Fruit fly (Drosophila melanogaster) whole organism: ENCODE measurements around the gene CG14313.

Experiments
- CG8478 ChIP-seq: fragments of >200 bp; optimal IDR thresholded peaks from 2 replicates; lab custom pipeline; 2018; ENCODE audit warnings: inconsistent platforms
- Dll ChIP-seq: fragments of >200 bp; optimal IDR thresholded peaks from 2 replicates; lab custom pipeline; 2017
- EcR ChIP-seq, 2 experiments: fragments of >200 bp; optimal IDR thresholded peaks; 2 replicates each; lab custom pipeline; 2017; ENCODE audit warnings: missing biosample characterization in 2 of 2, missing genetic modification characterization in 2 of 2, missing genetic modification reagents in 2 of 2
- pan ChIP-seq: fragments of >200 bp; optimal IDR thresholded peaks from 2 replicates; lab custom pipeline; 2017
- psq ChIP-seq: fragments of >200 bp; optimal IDR thresholded peaks from 2 replicates; lab custom pipeline; 2017
- usp ChIP-seq: fragments of >200 bp; optimal IDR thresholded peaks from 2 replicates; lab custom pipeline; 2017; ENCODE audit warnings: missing biosample characterization, missing genetic modification characterization, mixed read lengths

The CG14313 gene

DNA sequence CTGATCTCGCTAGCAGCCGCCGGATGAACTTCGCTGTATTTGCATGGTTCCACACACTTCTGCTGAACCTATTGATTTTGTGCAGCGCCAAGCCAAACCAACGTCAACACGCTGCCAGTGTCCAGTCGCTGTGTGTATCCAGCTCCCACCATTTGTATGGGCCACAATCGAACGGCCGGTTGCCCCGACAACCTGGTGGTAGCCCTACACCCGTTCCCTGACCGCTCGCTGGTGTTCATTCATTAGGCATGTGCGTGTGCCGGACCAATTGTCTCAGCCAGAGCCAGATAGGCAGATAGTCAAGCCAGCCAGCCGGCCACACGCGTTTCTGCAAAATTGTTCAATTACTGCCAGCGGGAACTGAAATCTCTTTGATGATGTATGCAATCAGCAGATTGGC is at the start of gene CG14313:
TSS of gene CG14313 (minus strand) at position 101 of the 400 bp plus-strand sequence.
- TF ChIP-seq usp (GFP tag; lab: Kevin White, UChicago) (no peak), CG8478 (lab: Kevin White, UChicago) (no peak), pan (lab: Kevin White, UChicago) (no peak), EcR (GFP tag; optimal IDR thresholded peaks at IDR 0.05; lab: Kevin White, UChicago) (no peak), psq (no peak), Dll (lab: Kevin White, UChicago) (no peak)

DNA sequence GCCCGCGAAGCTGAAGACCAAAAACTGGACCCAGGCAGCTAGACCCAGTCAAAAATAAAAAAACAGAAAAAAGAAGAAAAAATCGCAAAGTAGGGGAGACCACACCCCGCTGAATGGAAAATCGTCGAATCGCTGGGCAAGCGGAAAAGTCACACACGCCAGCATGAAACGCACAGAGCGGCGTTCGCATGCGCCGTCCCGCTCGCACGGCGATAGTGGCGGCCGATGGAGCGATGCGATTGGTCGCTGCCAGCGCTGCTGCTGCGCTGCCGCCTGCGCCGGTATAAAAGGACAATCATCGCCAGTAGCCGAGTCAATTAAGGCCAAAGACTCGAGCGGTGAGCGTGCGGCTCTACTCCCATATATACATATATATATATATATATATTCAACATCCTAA is 44.1 kb upstream of the CG14313 start, which contains the start of gene repo:
TSS of gene repo (plus strand) at position 314 of the 400 bp plus-strand sequence.
- no peak for TF ChIP-seq CG8478 (lab: Kevin White, UChicago)

DNA sequence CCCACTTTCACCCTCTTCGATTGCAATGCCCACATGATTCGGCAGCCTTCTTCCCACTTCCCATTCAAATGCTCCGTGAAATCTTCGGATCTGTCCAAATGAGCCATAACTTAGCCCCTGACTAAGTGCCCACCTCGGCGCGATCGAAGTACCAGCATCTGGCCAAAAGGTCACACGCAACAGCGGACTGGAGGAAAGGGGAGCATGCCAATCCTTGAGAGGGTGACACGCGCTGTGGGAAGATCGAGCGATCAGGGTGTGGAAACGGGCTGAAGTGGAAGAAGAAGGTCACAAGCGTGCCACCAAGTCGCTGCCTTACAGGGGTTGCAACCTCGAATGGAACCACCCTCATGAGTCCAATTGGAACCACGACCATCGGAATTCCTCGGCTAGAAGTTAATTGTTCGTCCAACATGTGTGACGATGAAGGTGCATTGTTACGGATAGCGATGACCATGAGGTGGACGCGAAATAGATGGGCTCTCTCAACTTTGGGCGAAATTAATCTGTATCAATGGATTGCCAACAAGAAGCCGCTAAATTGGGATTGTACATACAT is 43.0 kb upstream of the CG14313 start:
- TF ChIP-seq EcR (GFP tag; optimal IDR thresholded peaks at IDR 0.05; lab: Kevin White, UChicago) (no peak), CG8478 (lab: Kevin White, UChicago) (no peak), psq (no peak), usp (GFP tag; lab: Kevin White, UChicago) (no peak), pan (lab: Kevin White, UChicago) (no peak)

DNA sequence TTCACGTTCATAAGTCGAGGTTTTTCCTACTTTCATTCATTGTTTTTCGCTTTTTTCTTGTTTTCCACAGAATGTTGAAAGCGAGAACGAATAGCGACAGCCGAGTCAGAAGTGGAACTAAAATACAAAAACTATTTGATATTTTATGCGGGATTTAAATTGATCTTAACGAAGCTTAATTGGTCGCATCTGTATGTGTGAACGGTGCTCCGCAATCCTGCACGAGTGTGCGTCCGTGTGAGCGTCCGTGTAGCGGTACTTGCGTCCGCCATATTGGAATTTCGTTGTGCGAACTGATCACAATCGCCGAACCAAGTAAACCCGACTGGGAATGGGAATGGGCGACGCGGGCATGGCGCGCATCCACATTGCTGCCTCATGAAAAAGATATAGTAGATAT is 40.4 kb upstream of the CG14313 start:
- TF ChIP-seq pan (lab: Kevin White, UChicago), result no peak
- TF ChIP-seq CG8478 (lab: Kevin White, UChicago), result no peak
- TF ChIP-seq Dll (lab: Kevin White, UChicago), result no peak
- TF ChIP-seq EcR (GFP tag; optimal IDR thresholded peaks at IDR 0.05; lab: Kevin White, UChicago), result no peak
- no peak for TF ChIP-seq usp (GFP tag; lab: Kevin White, UChicago)
- TF ChIP-seq psq, result no peak

DNA sequence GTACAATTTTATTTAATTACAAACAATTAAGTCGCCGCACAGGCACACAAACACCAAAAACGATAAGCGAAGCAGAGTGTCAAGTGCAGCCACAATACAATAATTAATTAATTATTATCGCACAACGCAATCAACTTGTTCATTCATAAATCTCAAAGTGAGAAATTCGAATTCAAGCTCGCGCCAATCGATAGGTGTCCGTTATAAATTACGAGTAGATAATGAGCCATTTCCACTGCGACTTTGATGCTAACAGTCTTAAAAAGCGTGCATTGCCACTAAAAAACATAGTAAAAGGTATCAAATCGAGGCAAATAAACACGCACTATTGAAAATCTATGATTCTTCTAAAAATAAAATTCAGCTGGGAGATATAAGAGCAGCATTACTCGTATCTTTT is 38.5 kb upstream of the CG14313 start:
- TF ChIP-seq CG8478 (lab: Kevin White, UChicago) (no peak), psq (no peak), usp (GFP tag; lab: Kevin White, UChicago) (no peak), EcR (GFP tag; optimal IDR thresholded peaks at IDR 0.05; lab: Kevin White, UChicago) (no peak), pan (lab: Kevin White, UChicago) (no peak), Dll (lab: Kevin White, UChicago) (no peak)

DNA sequence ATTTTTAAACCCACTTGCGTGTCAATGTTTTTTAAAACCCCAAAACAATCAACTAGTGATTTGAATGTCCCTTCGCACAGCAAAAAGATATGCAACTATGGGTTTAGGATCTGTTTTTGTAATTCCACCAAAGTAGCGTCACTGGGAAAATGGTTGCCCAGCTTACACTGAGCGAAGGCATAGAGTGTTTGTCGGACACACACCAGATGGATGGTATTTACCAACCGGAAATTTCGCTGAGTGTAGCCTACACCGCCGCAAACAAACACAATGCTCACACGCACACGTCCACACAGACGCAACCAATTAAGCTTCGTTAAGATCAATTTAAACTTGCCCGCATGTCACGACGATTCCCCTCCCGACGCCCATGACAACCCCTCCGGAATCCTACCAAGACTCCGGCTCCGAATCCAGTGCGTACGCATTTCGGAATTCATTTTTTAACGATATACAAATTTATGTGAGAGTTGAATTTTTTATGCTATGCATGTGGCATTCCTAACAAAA is 37.0 kb upstream of the CG14313 start:
- TF ChIP-seq CG8478 (lab: Kevin White, UChicago) (no peak), Dll (lab: Kevin White, UChicago) (no peak), usp (GFP tag; lab: Kevin White, UChicago) (no peak), psq (no peak), EcR (GFP tag; optimal IDR thresholded peaks at IDR 0.05; lab: Kevin White, UChicago) (no peak), pan (lab: Kevin White, UChicago) (no peak)

DNA sequence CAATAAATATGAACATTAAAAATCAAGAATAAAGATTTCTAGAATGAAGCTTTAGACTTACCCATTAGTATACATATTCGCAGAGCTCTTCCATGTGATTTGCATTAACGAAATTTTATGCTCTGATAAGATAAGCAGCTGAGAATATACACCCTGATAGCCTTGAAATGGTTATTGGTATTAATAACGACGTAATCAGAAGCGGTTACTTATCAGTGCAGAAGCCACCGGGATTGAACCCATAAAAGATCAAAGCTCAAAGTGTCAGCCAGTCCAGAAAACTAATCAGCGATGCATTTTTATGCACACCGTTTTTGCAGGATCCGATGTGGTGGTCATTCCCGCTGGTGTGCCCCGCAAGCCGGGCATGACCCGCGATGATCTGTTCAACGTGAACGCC is 35.6 kb upstream of the CG14313 start:
- TF ChIP-seq psq (no peak), pan (lab: Kevin White, UChicago) (no peak), EcR (GFP tag; optimal IDR thresholded peaks at IDR 0.05; lab: Kevin White, UChicago) (no peak), CG8478 (lab: Kevin White, UChicago) (no peak), Dll (lab: Kevin White, UChicago) (no peak), usp (GFP tag; lab: Kevin White, UChicago) (no peak)

DNA sequence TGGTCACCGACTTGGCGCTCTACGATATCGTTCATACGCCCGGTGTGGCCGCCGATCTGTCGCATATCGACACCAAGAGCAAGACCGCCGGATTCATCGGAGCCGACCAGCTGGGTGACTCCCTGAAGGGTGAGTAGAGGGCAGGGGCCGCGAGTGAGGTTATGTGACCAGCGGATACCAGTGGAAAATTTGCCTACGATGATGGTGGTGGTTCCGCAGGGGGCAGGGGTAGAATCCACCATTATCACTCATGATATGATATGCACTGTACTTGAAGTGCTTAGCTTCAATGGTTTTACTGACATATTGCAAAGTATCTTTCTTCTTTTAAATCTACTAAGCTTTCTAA is 35.0 kb upstream of the CG14313 start:
- no peak for TF ChIP-seq psq
- TF ChIP-seq pan (lab: Kevin White, UChicago), result no peak
- no peak for TF ChIP-seq usp (GFP tag; lab: Kevin White, UChicago)

DNA sequence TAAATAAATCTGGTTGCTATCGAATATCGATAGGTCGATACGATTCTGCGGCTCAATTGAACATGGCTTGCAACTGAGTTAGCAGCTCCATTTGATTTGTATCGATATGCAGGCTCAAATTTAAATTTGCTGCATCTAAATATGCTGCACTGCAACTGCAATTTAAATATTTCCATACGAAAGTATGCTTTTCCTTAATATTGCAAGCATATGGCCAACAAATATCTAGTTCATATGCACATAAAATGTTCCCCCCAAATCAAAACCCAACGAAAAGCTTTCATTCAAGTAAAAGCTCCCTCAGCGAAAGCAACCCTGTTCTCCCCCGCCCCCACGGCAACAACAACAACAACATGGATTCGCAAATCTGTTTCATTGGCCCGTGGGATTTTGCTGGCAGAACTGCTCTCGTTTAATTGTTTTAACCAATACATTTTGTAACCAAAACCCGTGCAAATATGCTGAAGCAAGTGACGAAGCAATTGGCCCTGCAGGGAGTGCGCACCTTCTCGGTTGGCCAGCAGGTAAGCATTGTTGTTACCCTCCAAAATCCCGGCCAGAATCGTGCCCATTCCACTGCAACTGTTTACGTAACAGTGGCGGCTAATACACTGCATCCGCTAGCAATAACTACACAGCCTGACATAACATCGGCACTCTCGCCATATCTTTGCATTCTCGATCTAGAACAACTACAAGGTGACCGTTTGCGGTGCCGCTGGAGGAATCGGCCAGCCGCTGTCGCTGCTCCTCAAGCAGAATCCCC is 34.5 kb upstream of the CG14313 start, which contains the start of the genes CG7168 and Mdh2:
TSS of gene CG7168 (minus strand) at position 40 of the 766 bp plus-strand sequence.
TSS of gene Mdh2 (plus strand) at position 354 of the 766 bp plus-strand sequence.
- TF ChIP-seq EcR (GFP tag; optimal IDR thresholded peaks at IDR 0.05; lab: Kevin White, UChicago) (no peak), psq (no peak), usp (GFP tag; lab: Kevin White, UChicago) (no peak), Dll (lab: Kevin White, UChicago) (no peak), pan (lab: Kevin White, UChicago) (no peak), CG8478 (lab: Kevin White, UChicago) (no peak)

DNA sequence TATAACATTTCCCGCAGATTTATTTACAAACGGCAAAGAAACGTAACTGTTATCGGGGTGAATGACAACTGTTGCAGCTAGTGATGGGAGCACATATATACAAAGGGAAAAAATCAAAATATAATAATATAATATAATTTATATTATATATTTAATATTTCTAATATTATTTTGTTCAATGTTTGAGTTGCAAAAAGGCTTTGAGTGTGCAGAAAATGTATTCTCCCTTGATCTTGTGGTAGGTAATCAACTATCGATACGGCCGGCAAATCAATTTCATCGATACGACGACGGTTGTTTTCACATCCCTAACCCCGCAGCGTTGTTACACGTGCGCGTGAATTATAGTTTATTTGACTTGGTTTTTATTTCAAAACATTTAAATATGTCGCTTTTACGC is 31.7 kb upstream of the CG14313 start, which contains the start of the genes mTerf5 and Non3:
TSS of gene mTerf5 (minus strand) at position 249 of the 400 bp plus-strand sequence.
TSS of gene Non3 (plus strand) at position 289 of the 400 bp plus-strand sequence.
- TF ChIP-seq usp (GFP tag; lab: Kevin White, UChicago) (no peak), psq (no peak), Dll (lab: Kevin White, UChicago) (no peak)

DNA sequence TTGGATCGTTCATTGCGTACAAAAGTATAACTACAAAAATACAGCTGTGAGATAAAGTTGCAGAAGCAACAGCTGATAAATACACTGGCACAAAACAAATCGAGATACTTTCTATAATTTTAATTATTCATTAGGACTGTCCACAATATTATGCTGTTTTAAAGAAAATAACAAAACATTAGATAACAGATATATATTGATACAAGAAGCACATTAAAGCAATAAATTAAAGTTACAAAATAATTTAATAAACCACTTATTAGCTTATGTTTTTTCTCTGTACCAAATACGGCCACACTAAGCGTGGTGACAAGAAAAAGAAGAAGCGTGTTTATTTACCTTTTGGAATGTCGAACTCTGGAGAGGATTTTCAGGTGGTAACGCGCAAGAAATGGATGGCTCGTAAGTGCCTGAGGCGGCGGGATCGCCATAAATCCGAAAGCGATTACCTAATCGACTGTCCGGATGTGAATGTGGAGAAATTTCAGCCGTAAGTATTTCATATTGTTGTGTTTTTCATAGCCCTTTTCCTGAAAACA is 28.5 kb upstream of the CG14313 start, which contains the start of the genes CG7988 and CG7183:
TSS of gene CG7988 (plus strand) at position 316 of the 539 bp plus-strand sequence.
TSS of gene CG7183 (minus strand) at position 489 of the 539 bp plus-strand sequence.
- TF ChIP-seq EcR (GFP tag; optimal IDR thresholded peaks at IDR 0.05; lab: Kevin White, UChicago) (no peak), psq (no peak), pan (lab: Kevin White, UChicago) (no peak), usp (GFP tag; lab: Kevin White, UChicago) (no peak), CG8478 (lab: Kevin White, UChicago) (no peak), Dll (lab: Kevin White, UChicago) (no peak)
